Fruit fly (Drosophila melanogaster) whole organism, prepupa: ENCODE data around the gene CG12986.

ENCODE experiments used
- Blimp-1 ChIP-seq: fragments of 200-800 bp; sonication (Bioruptor generic); optimal IDR thresholded peaks from 3 replicates; lab custom pipeline; 2017; ENCODE audit warnings: missing biosample characterization, missing genetic modification characterization, mild to moderate bottlenecking, moderate library complexity, missing genetic modification reagents
- CG10631 ChIP-seq: fragments of 200-800 bp; sonication (Bioruptor generic); optimal IDR thresholded peaks from 2 replicates; lab custom pipeline; 2016; ENCODE audit warnings: missing biosample characterization, missing genetic modification characterization
- CG10669 ChIP-seq: fragments of 200-800 bp; sonication (Bioruptor generic); optimal IDR thresholded peaks from 3 replicates; lab custom pipeline; 2018; ENCODE audit warnings: missing biosample characterization, mild to moderate bottlenecking, missing genetic modification characterization, moderate library complexity
- CG11294 ChIP-seq: fragments of 200-800 bp; sonication (Bioruptor generic); IDR thresholded peaks from 2 replicates; pipeline ENCODE4 v1.3.6; 2022; ENCODE audit warnings: missing biosample characterization, missing genetic modification characterization
- CG11762 ChIP-seq: fragments of 200-800 bp; sonication (Bioruptor generic); optimal IDR thresholded peaks from 3 replicates; lab custom pipeline; 2016; ENCODE audit warnings: missing biosample characterization, missing genetic modification characterization; ENCODE audit not compliant: insufficient read depth
- CG11902 ChIP-seq: fragments of 200-800 bp; sonication (Bioruptor generic); optimal IDR thresholded peaks from 3 replicates; lab custom pipeline; 2016; ENCODE audit warnings: missing biosample characterization, missing genetic modification characterization
- CG15336 ChIP-seq: fragments of 200-800 bp; sonication (Bioruptor generic); IDR thresholded peaks from 2 replicates; pipeline ENCODE4 v1.3.6; 2022; ENCODE audit warnings: missing biosample characterization, missing genetic modification characterization
- CG16779 ChIP-seq: fragments of 200-800 bp; sonication (Bioruptor generic); optimal IDR thresholded peaks from 3 replicates; lab custom pipeline; 2017; ENCODE audit warnings: missing biosample characterization, mild to moderate bottlenecking, missing genetic modification characterization
- CG31627 ChIP-seq: fragments of 200-800 bp; sonication (Bioruptor generic); optimal IDR thresholded peaks from 3 replicates; lab custom pipeline; 2016; ENCODE audit warnings: missing biosample characterization, missing genetic modification characterization
- CG32006 ChIP-seq: fragments of 200-800 bp; sonication (Bioruptor generic); optimal IDR thresholded peaks from 3 replicates; lab custom pipeline; 2017; ENCODE audit warnings: missing biosample characterization, mild to moderate bottlenecking, missing genetic modification characterization
- CG34406 ChIP-seq: fragments of 200-800 bp; sonication (Bioruptor generic); optimal IDR thresholded peaks from 3 replicates; lab custom pipeline; 2016; ENCODE audit warnings: missing biosample characterization, missing genetic modification characterization
- CG3919 ChIP-seq: fragments of 200-800 bp; sonication (Bioruptor generic); optimal IDR thresholded peaks from 3 replicates; lab custom pipeline; 2016; ENCODE audit warnings: missing biosample characterization, missing genetic modification characterization
- CG4318 ChIP-seq: fragments of 200-800 bp; sonication (Bioruptor generic); optimal IDR thresholded peaks from 3 replicates; lab custom pipeline; 2017; ENCODE audit warnings: missing biosample characterization, mild to moderate bottlenecking, missing genetic modification characterization
- CG6163 ChIP-seq: fragments of 200-800 bp; sonication (Bioruptor generic); IDR thresholded peaks from 3 replicates; pipeline ENCODE4 v1.3.6; 2022; ENCODE audit warnings: missing biosample characterization, missing genetic modification characterization
- CG6276 ChIP-seq: fragments of 200-800 bp; sonication (Bioruptor generic); optimal IDR thresholded peaks from 2 replicates; lab custom pipeline; 2017; ENCODE audit warnings: missing biosample characterization, mild to moderate bottlenecking, missing genetic modification characterization
- CG6792 ChIP-seq: fragments of 200-800 bp; sonication (Bioruptor generic); optimal IDR thresholded peaks from 3 replicates; lab custom pipeline; 2016; ENCODE audit warnings: missing biosample characterization, missing genetic modification characterization
- CG6808 ChIP-seq: fragments of 200-800 bp; sonication (Bioruptor generic); optimal IDR thresholded peaks from 3 replicates; lab custom pipeline; 2017; ENCODE audit warnings: missing biosample characterization, missing genetic modification characterization, mild to moderate bottlenecking, moderate library complexity, missing genetic modification reagents
- CG6854 ChIP-seq: fragments of 200-800 bp; sonication (Bioruptor generic); optimal IDR thresholded peaks from 2 replicates; lab custom pipeline; 2017; ENCODE audit warnings: missing biosample characterization, mild to moderate bottlenecking, missing genetic modification characterization
- CG8119 ChIP-seq: fragments of 200-800 bp; sonication (Bioruptor generic); IDR thresholded peaks from 3 replicates; pipeline ENCODE4 v1.3.6; 2022; ENCODE audit warnings: missing biosample characterization, missing genetic modification characterization
- CG8319 ChIP-seq: fragments of 200-800 bp; sonication (Bioruptor generic); optimal IDR thresholded peaks from 3 replicates; lab custom pipeline; 2016; ENCODE audit warnings: missing biosample characterization, missing genetic modification characterization
- CG8632 ChIP-seq: fragments of 200-800 bp; sonication (Bioruptor generic); optimal IDR thresholded peaks from 3 replicates; lab custom pipeline; 2016; ENCODE audit warnings: missing biosample characterization, missing genetic modification characterization
- CG9139 ChIP-seq: fragments of 200-800 bp; sonication (Bioruptor generic); optimal IDR thresholded peaks from 3 replicates; lab custom pipeline; 2017; ENCODE audit warnings: missing biosample characterization, mild to moderate bottlenecking, missing genetic modification characterization
- Eip93F ChIP-seq: fragments of 200-800 bp; sonication (Bioruptor generic); optimal IDR thresholded peaks from 2 replicates; lab custom pipeline; 2016; ENCODE audit warnings: missing biosample characterization, mild to moderate bottlenecking, missing genetic modification characterization
- Ets21C ChIP-seq: fragments of 200-800 bp; sonication (Bioruptor generic); optimal IDR thresholded peaks from 3 replicates; lab custom pipeline; 2016; ENCODE audit warnings: missing biosample characterization, missing genetic modification characterization
- Ets96B ChIP-seq: fragments of 200-800 bp; optimal IDR thresholded peaks from 2 replicates; lab custom pipeline; 2019; ENCODE audit warnings: missing biosample characterization, mild to moderate bottlenecking, missing genetic modification characterization, moderate library complexity
- Hr4 ChIP-seq: fragments of 200-800 bp; sonication (Bioruptor generic); optimal IDR thresholded peaks from 3 replicates; lab custom pipeline; 2016; ENCODE audit warnings: missing biosample characterization, missing genetic modification characterization
- Smox ChIP-seq: fragments of 200-800 bp; sonication (Bioruptor generic); optimal IDR thresholded peaks from 3 replicates; lab custom pipeline; 2016; ENCODE audit warnings: missing biosample characterization, missing genetic modification characterization
- Sox14 ChIP-seq: fragments of 200-800 bp; sonication (Bioruptor generic); optimal IDR thresholded peaks from 3 replicates; lab custom pipeline; 2016; ENCODE audit warnings: missing biosample characterization, missing genetic modification characterization
- Sox15 ChIP-seq: fragments of 200-800 bp; sonication (Bioruptor generic); optimal IDR thresholded peaks from 3 replicates; lab custom pipeline; 2016; ENCODE audit warnings: missing biosample characterization, missing genetic modification characterization
- achi ChIP-seq: fragments of 200-800 bp; sonication (Bioruptor generic); optimal IDR thresholded peaks from 3 replicates; lab custom pipeline; 2016; ENCODE audit warnings: missing biosample characterization, missing genetic modification characterization
- acj6 ChIP-seq: fragments of 200-800 bp; sonication (Bioruptor generic); optimal IDR thresholded peaks from 3 replicates; lab custom pipeline; 2016; ENCODE audit warnings: missing biosample characterization, missing genetic modification characterization
- cyc ChIP-seq: fragments of 200-800 bp; sonication (Bioruptor generic); optimal IDR thresholded peaks from 3 replicates; lab custom pipeline; 2016; ENCODE audit warnings: missing biosample characterization, missing genetic modification characterization
- dac ChIP-seq: fragments of 200-800 bp; sonication (Bioruptor generic); optimal IDR thresholded peaks from 2 replicates; lab custom pipeline; 2017; ENCODE audit warnings: missing biosample characterization, mild to moderate bottlenecking, missing genetic modification characterization
- eg ChIP-seq: fragments of 200-800 bp; sonication (Bioruptor generic); IDR thresholded peaks from 3 replicates; pipeline ENCODE4 v1.3.6; 2022; ENCODE audit warnings: missing biosample characterization, missing genetic modification characterization
- esn ChIP-seq: fragments of 200-800 bp; sonication (Bioruptor generic); optimal IDR thresholded peaks from 2 replicates; lab custom pipeline; 2016; ENCODE audit warnings: missing biosample characterization, mild to moderate bottlenecking, missing genetic modification characterization, moderate library complexity
- fd59A ChIP-seq: fragments of 200-800 bp; sonication (Bioruptor generic); optimal IDR thresholded peaks from 2 replicates; lab custom pipeline; 2017; ENCODE audit warnings: missing biosample characterization, mild to moderate bottlenecking, missing genetic modification characterization, missing genetic modification reagents
- fkh ChIP-seq: fragments of 200-800 bp; sonication (Bioruptor generic); optimal IDR thresholded peaks from 3 replicates; lab custom pipeline; 2017; ENCODE audit warnings: missing biosample characterization, mild to moderate bottlenecking, missing genetic modification characterization, moderate library complexity
- lz ChIP-seq: fragments of 200-800 bp; sonication (Bioruptor generic); optimal IDR thresholded peaks from 3 replicates; lab custom pipeline; 2016; ENCODE audit warnings: missing biosample characterization, missing genetic modification characterization
- net ChIP-seq: fragments of 200-800 bp; sonication (Bioruptor generic); optimal IDR thresholded peaks from 3 replicates; lab custom pipeline; 2016; ENCODE audit warnings: missing biosample characterization, missing genetic modification characterization
- salr ChIP-seq, 2 experiments: fragments of 200-800 bp; sonication (Bioruptor generic); optimal IDR thresholded peaks; 3 replicates each; lab custom pipeline; 2016 to 2018; ENCODE audit warnings: missing biosample characterization in 2 of 2, missing genetic modification characterization in 2 of 2, mild to moderate bottlenecking in 1 of 2
- spab ChIP-seq: fragments of 200-800 bp; sonication (Bioruptor generic); optimal IDR thresholded peaks from 2 replicates; lab custom pipeline; 2017; ENCODE audit warnings: missing biosample characterization, mild to moderate bottlenecking, missing genetic modification characterization, missing genetic modification reagents
- ss ChIP-seq, 2 experiments: fragments of 200-800 bp; sonication (Bioruptor generic); optimal IDR thresholded peaks; 2 replicates in 1 of 2; 3 replicates in 1 of 2; lab custom pipeline; 2017 to 2018; ENCODE audit warnings: mild to moderate bottlenecking in 2 of 2, missing biosample characterization in 2 of 2, missing genetic modification characterization in 2 of 2, moderate library complexity in 1 of 2
- topi ChIP-seq: fragments of 200-800 bp; sonication (Bioruptor generic); optimal IDR thresholded peaks from 3 replicates; lab custom pipeline; 2016; ENCODE audit warnings: missing biosample characterization, missing genetic modification characterization
- vri ChIP-seq: fragments of 200-800 bp; sonication (Bioruptor generic); optimal IDR thresholded peaks from 3 replicates; lab custom pipeline; 2016; ENCODE audit warnings: missing biosample characterization, mild to moderate bottlenecking, missing genetic modification characterization

CG12986 gene

DNA sequence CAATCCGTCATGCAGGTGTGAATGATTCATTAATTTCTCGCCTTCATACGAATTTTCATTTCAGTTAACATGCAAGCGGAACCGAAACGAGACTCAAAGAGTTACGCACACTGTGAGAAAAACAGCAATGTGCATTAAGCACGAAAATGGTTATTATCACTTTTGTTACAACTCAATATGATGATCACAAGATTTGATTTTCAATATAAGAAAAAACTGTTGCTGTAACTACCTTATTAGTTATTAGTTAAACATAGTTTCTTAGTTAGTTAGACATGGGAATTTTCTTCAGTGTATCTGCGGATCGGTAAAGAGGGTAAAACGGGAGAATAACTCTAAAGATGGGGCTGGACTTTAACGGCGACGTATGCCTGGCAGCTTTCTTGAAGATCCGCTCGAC lies 4.7 kb downstream of the CG12986 start (continued):
- TF ChIP-seq CG8319 (GFP tag; lab: Kevin White, UChicago) (no peak), CG8119 (GFP tag; lab: Robert Waterston, UW) (no peak), CG6854 (GFP tag; lab: Kevin White, UChicago) (peak; percentile 21), CG11762 (no peak), CG6792 (GFP tag; lab: Kevin White, UChicago) (peak; percentile 52), eg (GFP tag; lab: Robert Waterston, UW) (no peak), vri (GFP tag; lab: Kevin White, UChicago) (peak; percentile 50), CG10669 (GFP tag; lab: Kevin White, UChicago) (peak; percentile 42), CG10631 (GFP tag; lab: Kevin White, UChicago) (peak; percentile 23), net (GFP tag; lab: Kevin White, UChicago) (no peak), CG9139 (GFP tag; lab: Kevin White, UChicago) (no peak), esn (peak; percentile 74), CG31627 (GFP tag; lab: Kevin White, UChicago) (peak; percentile 60), fkh (GFP tag; lab: Kevin White, UChicago) (no peak), Ets96B (tag; lab: Kevin White, UChicago) (peak; percentile 57), cyc (GFP tag; lab: Kevin White, UChicago) (peak; percentile 54), CG8632 (GFP tag; lab: Kevin White, UChicago) (peak; percentile 32), Ets21C (GFP tag; lab: Kevin White, UChicago) (peak; percentile 50), achi (GFP tag; lab: Kevin White, UChicago) (peak; percentile 42), CG15336 (GFP tag; lab: Robert Waterston, UW) (no peak), spab (peak; percentile 11), salr (GFP tag; optimal IDR thresholded peaks at IDR 0.05; lab: Kevin White, UChicago) (peak in 1 of 2 experiments; percentile 8), Hr4 (GFP tag; lab: Kevin White, UChicago) (no peak), CG4318 (GFP tag; lab: Kevin White, UChicago) (no peak), topi (GFP tag; lab: Kevin White, UChicago) (peak; percentile 73), CG34406 (GFP tag; lab: Kevin White, UChicago) (peak; percentile 20)

DNA sequence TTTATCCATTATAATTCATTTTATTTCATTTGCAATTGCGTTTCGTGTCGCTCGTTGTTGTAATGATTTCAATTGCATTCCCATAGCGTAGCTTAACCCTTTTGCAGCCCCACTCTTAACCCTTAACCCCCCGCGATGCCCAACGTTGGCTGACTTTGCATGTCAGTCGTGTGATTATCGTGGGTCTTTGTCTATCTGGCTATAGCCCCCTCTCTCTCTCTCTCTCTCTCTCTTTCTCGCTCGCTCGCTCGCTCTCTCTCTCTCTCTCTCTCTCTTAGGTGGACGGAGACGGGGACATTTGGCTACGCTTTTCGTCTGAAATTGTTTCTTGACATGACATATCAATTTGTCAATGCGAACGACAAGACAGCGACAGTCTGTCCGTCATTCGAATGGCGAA lies 7.3 kb downstream of the CG12986 start:
- TF ChIP-seq Smox (no peak), Blimp-1 (no peak), achi (GFP tag; lab: Kevin White, UChicago) (no peak), Ets21C (GFP tag; lab: Kevin White, UChicago) (no peak), CG8119 (GFP tag; lab: Robert Waterston, UW) (no peak), CG15336 (GFP tag; lab: Robert Waterston, UW) (no peak), fkh (GFP tag; lab: Kevin White, UChicago) (no peak), CG6163 (GFP tag; lab: Robert Waterston, UW) (no peak), ss (GFP tag; optimal IDR thresholded peaks at IDR 0.05; lab: Kevin White, UChicago) (peak in 1 of 2 experiments; percentile 67)

DNA sequence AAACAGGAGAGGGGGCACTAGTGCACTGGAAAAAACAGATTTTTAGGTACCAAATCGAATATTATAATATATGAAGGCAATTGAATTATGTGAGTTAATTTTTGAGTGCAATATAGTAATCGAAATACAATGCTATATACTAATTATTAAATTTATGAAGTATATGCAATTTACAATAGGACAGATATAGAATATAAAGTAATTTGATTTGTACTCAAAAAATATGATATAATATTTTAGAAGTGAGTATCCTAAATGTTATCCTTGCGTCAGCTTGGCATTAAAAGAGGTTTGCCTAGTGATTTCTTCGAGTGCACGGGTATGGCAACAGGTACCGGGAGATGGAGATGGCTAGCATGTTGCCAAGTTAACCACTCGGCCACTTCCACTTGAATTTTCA lies 12.5 kb downstream of the CG12986 start:
- TF ChIP-seq net (GFP tag; lab: Kevin White, UChicago) = peak; percentile 12
- no peak for TF ChIP-seq CG6163 (GFP tag; lab: Robert Waterston, UW)
- peak; percentile 2 for TF ChIP-seq CG4318 (GFP tag; lab: Kevin White, UChicago)
- peak; percentile 14 for TF ChIP-seq lz (GFP tag; lab: Kevin White, UChicago)
- TF ChIP-seq CG10669 (GFP tag; lab: Kevin White, UChicago) = peak; percentile 53
- no peak for TF ChIP-seq CG16779 (tag; lab: Kevin White, UChicago)
- TF ChIP-seq salr (GFP tag; optimal IDR thresholded peaks at IDR 0.05; lab: Kevin White, UChicago) = peak in 1 of 2 experiments; percentile 21
- peak; percentile 60 for TF ChIP-seq Ets96B (tag; lab: Kevin White, UChicago)
- TF ChIP-seq acj6 = peak; percentile 50
- TF ChIP-seq Sox15 = peak; percentile 8
- no peak for TF ChIP-seq CG6276 (GFP tag; lab: Kevin White, UChicago)
- TF ChIP-seq CG32006 (GFP tag; lab: Kevin White, UChicago) = peak; percentile 51
- no peak for TF ChIP-seq CG11294 (GFP tag; lab: Robert Waterston, UW)
- TF ChIP-seq Smox = peak; percentile 34
- TF ChIP-seq CG9139 (GFP tag; lab: Kevin White, UChicago) = peak; percentile 23
- no peak for TF ChIP-seq CG11762
- TF ChIP-seq Eip93F (GFP tag; lab: Kevin White, UChicago) = no peak
- no peak for TF ChIP-seq fkh (GFP tag; lab: Kevin White, UChicago)
- peak; percentile 44 for TF ChIP-seq fd59A (GFP tag; lab: Kevin White, UChicago)
- peak; percentile 9 for TF ChIP-seq CG6792 (GFP tag; lab: Kevin White, UChicago)
- no peak for TF ChIP-seq dac (GFP tag; lab: Kevin White, UChicago)
- TF ChIP-seq Sox14 (GFP tag; lab: Kevin White, UChicago) = no peak
- TF ChIP-seq CG3919 = peak; percentile 53
- peak; percentile 40 for TF ChIP-seq CG8632 (GFP tag; lab: Kevin White, UChicago)
- TF ChIP-seq CG11902 (GFP tag; lab: Kevin White, UChicago) = no peak
- TF ChIP-seq eg (GFP tag; lab: Robert Waterston, UW) = no peak
- TF ChIP-seq topi (GFP tag; lab: Kevin White, UChicago) = peak; percentile 33
- peak; percentile 64 for TF ChIP-seq CG6808 (GFP tag; lab: Kevin White, UChicago)
- peak; percentile 20 for TF ChIP-seq vri (GFP tag; lab: Kevin White, UChicago)
